Worm (Caenorhabditis elegans) whole organism, L4 larva: ENCODE results near the gene ZC204.6.

ENCODE experiments used
- Y5F2A.4 ChIP-seq: fragments of 200-800 bp; sonication (Bioruptor generic); optimal IDR thresholded peaks from 2 replicates; lab custom pipeline; 2018; ENCODE audit warnings: mild to moderate bottlenecking, missing genetic modification characterization, missing compliant biosample characterization
- ZK546.5 ChIP-seq, 2 experiments: sonication (generic microtip); optimal IDR thresholded peaks; 2 replicates each; lab custom pipeline; 2017; ENCODE audit warnings: missing biosample characterization in 2 of 2, missing genetic modification characterization in 2 of 2
- aha-1 ChIP-seq: fragments of 150-350 bp; peaks from one replicate; lab custom pipeline; 2014; ENCODE audit warnings: missing biosample characterization, missing genetic modification characterization
- arid-1 ChIP-seq: fragments of 200-800 bp; sonication (Bioruptor generic); conservative IDR thresholded peaks from 2 replicates; pipeline ENCODE4 v1.3.6; 2022; ENCODE audit warnings: missing genetic modification reagents, missing genetic modification characterization, missing compliant biosample characterization
- ceh-20 ChIP-seq: fragments of 200-800 bp; sonication (Bioruptor generic); IDR thresholded peaks from 2 replicates; pipeline ENCODE4 v1.3.6; 2022; ENCODE audit warnings: missing genetic modification reagents, missing genetic modification characterization, missing compliant biosample characterization
- ceh-28 ChIP-seq: fragments of 150-350 bp; optimal IDR thresholded peaks from 2 replicates; lab custom pipeline; 2014; ENCODE audit warnings: missing biosample characterization, missing genetic modification reagents, missing genetic modification characterization
- ceh-32 ChIP-seq: sonication (generic microtip); optimal IDR thresholded peaks from 2 replicates; lab custom pipeline; 2016; ENCODE audit warnings: mild to moderate bottlenecking, missing genetic modification characterization, missing compliant biosample characterization; ENCODE audit not compliant: poor library complexity
- ceh-44 ChIP-seq: fragments of 200-800 bp; sonication (Bioruptor generic); IDR thresholded peaks from 2 replicates; pipeline ENCODE4 v1.3.6; 2022; ENCODE audit warnings: missing genetic modification reagents, missing genetic modification characterization, missing compliant biosample characterization
- cey-2 ChIP-seq: sonication (generic microtip); optimal IDR thresholded peaks from 3 replicates; lab custom pipeline; 2017; ENCODE audit warnings: missing genetic modification characterization, mild to moderate bottlenecking, missing compliant biosample characterization, antibody characterized with exemption, borderline replicate concordance; ENCODE audit not compliant: insufficient read depth
- ctbp-1 ChIP-seq: fragments of 200-800 bp; sonication (Bioruptor generic); IDR thresholded peaks from 2 replicates; pipeline ENCODE4 v1.3.6; 2022; ENCODE audit warnings: missing genetic modification reagents, missing genetic modification characterization, missing compliant biosample characterization
- daf-16 ChIP-seq, 3 experiments: sonication (generic microtip); optimal IDR thresholded peaks; 2 replicates each; lab custom pipeline; 2016 to 2017; ENCODE audit warnings: missing genetic modification characterization in 3 of 3, missing genetic modification reagents in 3 of 3, mild to moderate bottlenecking in 2 of 3, missing compliant biosample characterization in 2 of 3, missing biosample characterization in 1 of 3, moderate library complexity in 1 of 3
- daf-8 ChIP-seq: fragments of 200-800 bp; sonication (Bioruptor generic); IDR thresholded peaks from 2 replicates; pipeline ENCODE4 v1.3.6; 2022; ENCODE audit warnings: missing genetic modification characterization, missing compliant biosample characterization
- dmd-9 ChIP-seq: fragments of 200-800 bp; sonication (Bioruptor generic); IDR thresholded peaks from 2 replicates; pipeline ENCODE4 v1.3.6; 2022; ENCODE audit warnings: missing genetic modification reagents, missing genetic modification characterization, missing compliant biosample characterization
- dve-1 ChIP-seq: sonication (generic microtip); optimal IDR thresholded peaks from 2 replicates; lab custom pipeline; 2017; ENCODE audit warnings: antibody characterized with exemption, mild to moderate bottlenecking, missing genetic modification characterization, missing compliant biosample characterization; ENCODE audit not compliant: insufficient read depth
- egl-43 ChIP-seq: fragments of 200-800 bp; sonication (Bioruptor generic); IDR thresholded peaks from 2 replicates; pipeline ENCODE4 v1.3.6; 2022; ENCODE audit warnings: missing genetic modification reagents, missing genetic modification characterization, missing compliant biosample characterization
- fkh-10 ChIP-seq: fragments of 150-350 bp; optimal IDR thresholded peaks from 2 replicates; lab custom pipeline; 2014; ENCODE audit warnings: missing biosample characterization, missing genetic modification reagents, missing genetic modification characterization
- fos-1 ChIP-seq: fragments of 150-350 bp; optimal IDR thresholded peaks from 2 replicates; lab custom pipeline; 2014; ENCODE audit warnings: missing biosample characterization, missing genetic modification characterization
- hlh-30 ChIP-seq: sonication (generic microtip); optimal IDR thresholded peaks from 2 replicates; lab custom pipeline; 2017; ENCODE audit warnings: antibody characterized with exemption, mild to moderate bottlenecking, missing genetic modification characterization, missing compliant biosample characterization; ENCODE audit not compliant: insufficient read depth
- lin-1 ChIP-seq: fragments of 200-800 bp; sonication (Bioruptor generic); IDR thresholded peaks from 2 replicates; pipeline ENCODE4 v1.3.6; 2022; ENCODE audit warnings: missing genetic modification reagents, missing genetic modification characterization, missing compliant biosample characterization
- lin-15B ChIP-seq: fragments of 150-350 bp; sonication (generic microtip); optimal IDR thresholded peaks from 3 replicates; lab custom pipeline; 2014; ENCODE audit warnings: missing biosample characterization, missing genetic modification characterization
- lin-39 ChIP-seq: fragments of 150-350 bp; optimal IDR thresholded peaks from 2 replicates; lab custom pipeline; 2014; ENCODE audit warnings: missing biosample characterization, missing genetic modification reagents, missing genetic modification characterization
- madf-5 ChIP-seq, 2 experiments: fragments of 200-800 bp; sonication (Bioruptor generic); IDR thresholded peaks; 2 replicates each; pipeline ENCODE4 v1.3.6; 2022; ENCODE audit warnings: missing compliant biosample characterization in 2 of 2, missing genetic modification characterization in 2 of 2
- mdl-1 ChIP-seq, 2 experiments: fragments of 150-350 bp in 1 of 2; sonication (generic microtip) in 1 of 2; optimal IDR thresholded peaks; 2 replicates each; lab custom pipeline; 2014 to 2017; ENCODE audit warnings: missing biosample characterization in 2 of 2, missing genetic modification characterization in 2 of 2
- mes-2 ChIP-seq: sonication (generic microtip); optimal IDR thresholded peaks from 2 replicates; lab custom pipeline; 2016; ENCODE audit warnings: missing genotype, mild to moderate bottlenecking, missing genetic modification characterization, missing compliant biosample characterization; ENCODE audit not compliant: poor library complexity, severe bottlenecking
- mxl-2 ChIP-seq: fragments of 200-800 bp; sonication (Bioruptor generic); conservative IDR thresholded peaks from 2 replicates; pipeline ENCODE4 v1.3.6; 2022; ENCODE audit warnings: missing genetic modification reagents, missing genetic modification characterization, missing compliant biosample characterization
- mxl-3 ChIP-seq: fragments of 200-800 bp; sonication (Bioruptor generic); optimal IDR thresholded peaks from 2 replicates; lab custom pipeline; 2018; ENCODE audit warnings: mild to moderate bottlenecking, missing genetic modification characterization, missing compliant biosample characterization
- nhr-102 ChIP-seq: sonication (generic microtip); optimal IDR thresholded peaks from 2 replicates; lab custom pipeline; 2016; ENCODE audit warnings: mild to moderate bottlenecking, missing genetic modification characterization, moderate library complexity, missing compliant biosample characterization
- nhr-11 ChIP-seq: fragments of 150-350 bp; optimal IDR thresholded peaks from 2 replicates; lab custom pipeline; 2014; ENCODE audit warnings: missing biosample characterization, missing genetic modification characterization
- nhr-111 ChIP-seq: fragments of 200-800 bp; sonication (Bioruptor generic); optimal IDR thresholded peaks from 2 replicates; lab custom pipeline; 2018; ENCODE audit warnings: mild to moderate bottlenecking, missing genetic modification characterization, missing compliant biosample characterization
- nhr-41 ChIP-seq: fragments of 200-800 bp; sonication (Bioruptor generic); IDR thresholded peaks from 2 replicates; pipeline ENCODE4 v1.3.6; 2022; ENCODE audit warnings: missing genetic modification reagents, missing genetic modification characterization, missing compliant biosample characterization
- nhr-48 ChIP-seq: sonication (generic microtip); optimal IDR thresholded peaks from 2 replicates; lab custom pipeline; 2016; ENCODE audit warnings: mild to moderate bottlenecking, missing genetic modification characterization, missing compliant biosample characterization
- nhr-76 ChIP-seq: fragments of 150-350 bp; optimal IDR thresholded peaks from 2 replicates; lab custom pipeline; 2014; ENCODE audit warnings: missing biosample characterization, missing genetic modification characterization
- php-3 ChIP-seq: fragments of 200-800 bp; sonication (Bioruptor generic); IDR thresholded peaks from 2 replicates; pipeline ENCODE4 v1.3.6; 2022; ENCODE audit warnings: missing genetic modification reagents, missing genetic modification characterization, missing compliant biosample characterization
- sdz-12 ChIP-seq: fragments of 200-800 bp; sonication (Bioruptor generic); optimal IDR thresholded peaks from 2 replicates; lab custom pipeline; 2018; ENCODE audit warnings: mild to moderate bottlenecking, missing genetic modification characterization, missing compliant biosample characterization
- spr-3 ChIP-seq: fragments of 200-800 bp; sonication (Bioruptor generic); optimal IDR thresholded peaks from 2 replicates; lab custom pipeline; 2018; ENCODE audit warnings: mild to moderate bottlenecking, missing genetic modification characterization, missing compliant biosample characterization
- tag-97 ChIP-seq: fragments of 200-800 bp; sonication (Bioruptor generic); IDR thresholded peaks from 2 replicates; pipeline ENCODE4 v1.3.6; 2022; ENCODE audit warnings: missing genetic modification characterization, missing compliant biosample characterization
- unc-130 ChIP-seq: sonication (generic microtip); optimal IDR thresholded peaks from 2 replicates; lab custom pipeline; 2016; ENCODE audit warnings: missing genetic modification reagents, missing genetic modification characterization, missing compliant biosample characterization
- vab-7 ChIP-seq: fragments of 200-800 bp; sonication (Bioruptor generic); IDR thresholded peaks from 2 replicates; pipeline ENCODE4 v1.3.6; 2022; ENCODE audit warnings: missing genetic modification reagents, missing genetic modification characterization, missing compliant biosample characterization
- zip-11 ChIP-seq: fragments of 200-800 bp; sonication (Bioruptor generic); IDR thresholded peaks from 2 replicates; pipeline ENCODE4 v1.3.6; 2022; ENCODE audit warnings: missing genetic modification characterization, missing compliant biosample characterization
- ztf-11 ChIP-seq: fragments of 150-350 bp; optimal IDR thresholded peaks from 2 replicates; lab custom pipeline; 2014; ENCODE audit warnings: missing biosample characterization, missing genetic modification characterization

The ZC204.6 gene

DNA sequence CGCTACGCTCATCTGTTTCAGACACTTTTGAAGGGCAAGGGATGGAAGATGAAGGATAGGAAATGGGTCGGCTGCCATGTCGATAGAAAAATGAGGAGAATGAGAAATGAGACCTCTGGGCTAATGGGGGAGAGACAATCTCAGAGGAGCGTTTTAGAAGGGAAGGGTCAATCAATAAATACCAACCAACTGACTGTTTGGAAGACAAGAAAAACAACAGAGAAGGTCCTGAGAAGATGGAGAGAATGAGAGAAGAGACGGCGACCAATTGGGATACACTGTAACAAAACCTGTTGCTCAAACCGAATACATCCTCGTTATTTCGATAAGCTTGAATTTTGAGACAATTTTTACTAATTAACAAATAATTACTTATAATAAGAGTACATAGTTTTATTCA, 8.8 kb upstream of the ZC204.6 start, which contains the start of gene fbxb-15:
Gene fbxb-15, minus strand, starts transcription at position 101 of the 400 bp plus-strand sequence.
- TF ChIP-seq sdz-12 (no peak), fos-1 (no peak), hlh-30 (no peak), ctbp-1 (GFP tag; lab: Robert Waterston, UW) (no peak), tag-97 (GFP tag; lab: Robert Waterston, UW) (no peak), unc-130 (GFP tag; lab: Kevin White, UChicago) (no peak), egl-43 (GFP tag; lab: Robert Waterston, UW) (no peak), fkh-10 (GFP tag; lab: Kevin White, UChicago) (no peak), mes-2 (tag; lab: Kevin White, UChicago) (no peak), nhr-111 (GFP tag; lab: Kevin White, UChicago) (no peak), nhr-76 (tag; lab: Kevin White, UChicago) (no peak), vab-7 (GFP tag; lab: Robert Waterston, UW) (no peak), mxl-2 (GFP tag; lab: Robert Waterston, UW) (no peak), aha-1 (tag; lab: Kevin White, UChicago) (no peak), cey-2 (tag; lab: Kevin White, UChicago) (no peak), lin-15B (no peak), ztf-11 (tag; lab: Kevin White, UChicago) (no peak)

DNA sequence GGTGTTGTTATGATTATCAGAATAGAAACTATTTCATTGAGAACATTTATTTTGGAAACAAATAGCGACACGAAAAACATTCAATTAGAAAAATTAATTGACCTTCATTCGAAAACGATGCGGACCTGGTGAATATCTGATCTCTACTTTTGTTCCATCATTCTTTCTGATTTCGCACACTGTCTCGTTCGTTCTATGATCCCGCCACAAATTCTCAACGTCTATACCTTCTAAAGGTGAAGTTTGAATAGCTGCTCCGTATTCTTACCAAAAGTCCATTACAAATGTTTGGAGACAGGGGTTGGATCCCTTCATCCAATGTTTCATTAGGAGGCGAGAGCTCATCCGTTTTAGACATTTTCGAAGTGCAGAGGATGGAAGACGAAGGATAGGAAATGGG, 7.2 kb upstream of the ZC204.6 start, which contains the start of gene fbxb-16:
Gene fbxb-16, minus strand, starts transcription at position 101 of the 400 bp plus-strand sequence.
- TF ChIP-seq lin-1 (GFP tag; lab: Robert Waterston, UW) (no peak), zip-11 (no peak), nhr-41 (no peak), lin-39 (no peak), ceh-32 (tag; lab: Kevin White, UChicago) (no peak), spr-3 (GFP tag; lab: Kevin White, UChicago) (no peak), arid-1 (GFP tag; lab: Robert Waterston, UW) (no peak), daf-8 (GFP tag; lab: Robert Waterston, UW) (no peak), ZK546.5 (tag; optimal IDR thresholded peaks at IDR 0.05; lab: Kevin White, UChicago) (no peak), dve-1 (tag; lab: Kevin White, UChicago) (no peak), nhr-11 (no peak), madf-5 (GFP tag; IDR thresholded peaks at IDR 0.05; lab: Robert Waterston, UW) (no peak), dmd-9 (GFP tag; lab: Robert Waterston, UW) (no peak), mdl-1 (tag; optimal IDR thresholded peaks at IDR 0.05; lab: Kevin White, UChicago) (no peak), ceh-28 (no peak), Y5F2A.4 (GFP tag; lab: Kevin White, UChicago) (no peak), nhr-48 (tag; lab: Kevin White, UChicago) (no peak), daf-16 (GFP tag; optimal IDR thresholded peaks at IDR 0.05; lab: Kevin White, UChicago) (no peak), daf-16 (tag; optimal IDR thresholded peaks at IDR 0.05; lab: Kevin White, UChicago) (no peak), mxl-3 (GFP tag; lab: Kevin White, UChicago) (no peak), php-3 (GFP tag; lab: Robert Waterston, UW) (no peak)
- TF ChIP-seq, all 104 proteins: peak for 0

DNA sequence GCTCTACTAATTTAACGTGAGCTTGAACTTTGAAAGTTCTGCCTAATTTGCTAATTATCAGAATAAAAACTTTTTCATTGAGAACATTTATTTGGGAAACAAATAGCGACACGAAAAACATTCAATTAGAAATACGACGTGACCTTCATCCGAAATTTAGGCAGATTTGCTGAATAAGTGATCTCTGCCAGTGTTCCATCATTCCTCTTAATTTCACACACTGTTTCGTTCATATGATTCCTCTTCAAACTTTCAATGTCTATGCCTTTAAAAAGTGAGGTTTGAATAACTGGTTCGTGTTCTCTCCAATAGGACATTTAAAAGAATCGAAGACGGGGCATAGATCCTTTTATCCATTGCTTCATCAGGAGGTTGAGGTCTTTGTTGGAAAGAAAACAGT, 5.9 kb upstream of the ZC204.6 start, which contains the start of gene fbxb-20:
Gene fbxb-20, minus strand, starts transcription at position 101 of the 400 bp plus-strand sequence.
- TF ChIP-seq arid-1 (GFP tag; lab: Robert Waterston, UW) (no peak), nhr-102 (tag; lab: Kevin White, UChicago) (no peak), ceh-44 (GFP tag; lab: Robert Waterston, UW) (no peak), nhr-41 (no peak), ceh-20 (GFP tag; lab: Robert Waterston, UW) (no peak), nhr-48 (tag; lab: Kevin White, UChicago) (no peak)
